Worm (Caenorhabditis elegans): ENCODE measurements around the gene drd-10.
"Not testable (repeated sequence)": the region's sequence is repeated elsewhere in the genome, so short reads cannot be mapped to it uniquely, and the experiment has no call there.

Gene drd-10

ce11 chrV:7050153-7050552, 42.7 kb downstream of the drd-10 start:
- TF ChIP-seq ceh-100 (GFP tag; IDR thresholded peaks at IDR 0.05) (no peak), ztf-22 (GFP tag; optimal IDR thresholded peaks at IDR 0.05) (no peak), mxl-1 (tag; optimal IDR thresholded peaks at IDR 0.05) (no peak), hrde-1 (tag; optimal IDR thresholded peaks at IDR 0.05; ENCODE audit: borderline replicate concordance) (no peak), sptf-2 (GFP tag; optimal IDR thresholded peaks at IDR 0.05) (no peak), T26A5.8 (tag; optimal IDR thresholded peaks at IDR 0.05) (no peak), lsy-27 (tag; optimal IDR thresholded peaks at IDR 0.05; ENCODE audit: borderline replicate concordance, insufficient read depth) (no peak)

ce11 chrV:7051133-7051765, 43.8 kb downstream of the drd-10 start, which contains the start of the genes tofu-2 and spig-1:
tofu-2 (minus strand) TSS chrV:7051248.
spig-1 (plus strand) TSS chrV:7051715.
- TF ChIP-seq attf-3 (GFP tag; conservative IDR thresholded peaks at IDR 0.05), result peak; percentile 86
- no peak for TF ChIP-seq sptf-2 (GFP tag; optimal IDR thresholded peaks at IDR 0.05)

ce11 chrV:7053100-7053499, 45.7 kb downstream of the drd-10 start, which contains the start of gene txt-17:
txt-17 (minus strand) TSS chrV:7053200.
- TF ChIP-seq Y95B8A.8 (GFP tag; IDR thresholded peaks at IDR 0.05) (no peak), attf-5 (GFP tag; optimal IDR thresholded peaks at IDR 0.05) (no peak), ceh-100 (GFP tag; IDR thresholded peaks at IDR 0.05) (no peak), F57A8.1 (GFP tag; optimal IDR thresholded peaks at IDR 0.05) (no peak), zim-3 (tag; optimal IDR thresholded peaks at IDR 0.05) (no peak), nhr-179 (tag; optimal IDR thresholded peaks at IDR 0.05) (no peak)

- TF ChIP-seq cebp-2 (GFP tag; IDR thresholded peaks at IDR 0.05) (no peak), madf-10 (tag; optimal IDR thresholded peaks at IDR 0.05) (no peak), mxl-1 (tag; optimal IDR thresholded peaks at IDR 0.05) (no peak), ceh-91 (GFP tag; IDR thresholded peaks at IDR 0.05) (no peak), F22D6.2 (tag; optimal IDR thresholded peaks at IDR 0.05) (no peak), ztf-28 (GFP tag; IDR thresholded peaks at IDR 0.05) (no peak), dpff-1 (tag; optimal IDR thresholded peaks at IDR 0.05) (no peak), ztf-3 (GFP tag; optimal IDR thresholded peaks at IDR 0.05) (no peak)
Observed at ce11 chrV:7054598-7054997, 47.2 kb downstream of the drd-10 start, which contains the start of gene spig-8. spig-8 (plus strand) TSS chrV:7054898.

- TF ChIP-seq nhr-80 (tag; optimal IDR thresholded peaks at IDR 0.05); ceh-27 (GFP tag; optimal IDR thresholded peaks at IDR 0.05); ceh-58 (GFP tag; IDR thresholded peaks at IDR 0.05): not testable (repeated sequence)
Observed at ce11 chrV:7057795-7058194, 50.4 kb downstream of the drd-10 start, which contains the start of gene Y57E12AL.2. Y57E12AL.2 (plus strand) TSS chrV:7058095.

Measured in whole organism, young adult.